Fruit fly (Drosophila melanogaster) whole organism, embryonic: Measurements from ENCODE around the gene Usp1.

Source experiments
- Asciz ChIP-seq: fragments of 200-800 bp; sonication (Bioruptor generic); optimal IDR thresholded peaks from 2 replicates; lab custom pipeline; 2017; ENCODE audit warnings: missing biosample characterization, mild to moderate bottlenecking, missing genetic modification characterization, missing genetic modification reagents
- CG10267 ChIP-seq: fragments of 200-800 bp; sonication (Bioruptor generic); optimal IDR thresholded peaks from 2 replicates; lab custom pipeline; 2018; ENCODE audit warnings: missing biosample characterization, mild to moderate bottlenecking, missing genetic modification characterization, moderate library complexity
- CG10959 ChIP-seq: fragments of 200-800 bp; sonication (Bioruptor generic); IDR thresholded peaks from 2 replicates; pipeline ENCODE4 v1.3.6; 2022; ENCODE audit warnings: missing biosample characterization, missing genetic modification characterization
- CG12104 ChIP-seq: fragments of 200-800 bp; sonication (Bioruptor generic); optimal IDR thresholded peaks from 3 replicates; lab custom pipeline; 2016; ENCODE audit warnings: missing biosample characterization, missing genetic modification characterization
- CG14860 ChIP-seq: fragments of 200-800 bp; sonication (Bioruptor generic); IDR thresholded peaks from 3 replicates; pipeline ENCODE4 v1.3.6; 2022; ENCODE audit warnings: missing biosample characterization, missing genetic modification characterization; ENCODE audit not compliant: partially characterized antibody
- CG1603 ChIP-seq: fragments of 200-800 bp; sonication (Bioruptor generic); optimal IDR thresholded peaks from 2 replicates; lab custom pipeline; 2019; ENCODE audit warnings: missing biosample characterization, mild to moderate bottlenecking, missing genetic modification characterization, moderate library complexity
- CG17385 ChIP-seq: fragments of 200-800 bp; sonication (Bioruptor generic); optimal IDR thresholded peaks from 3 replicates; lab custom pipeline; 2018; ENCODE audit warnings: missing biosample characterization, mild to moderate bottlenecking, missing genetic modification characterization
- CG17568 ChIP-seq: fragments of 200-800 bp; sonication (Bioruptor generic); optimal IDR thresholded peaks from 2 replicates; lab custom pipeline; 2018; ENCODE audit warnings: missing biosample characterization, mild to moderate bottlenecking, missing genetic modification characterization, moderate library complexity
- CG18262 ChIP-seq: fragments of 200-800 bp; optimal IDR thresholded peaks from 3 replicates; lab custom pipeline; 2019; ENCODE audit warnings: missing biosample characterization, mild to moderate bottlenecking, missing genetic modification characterization, moderate library complexity
- CG18476 ChIP-seq: fragments of 200-800 bp; sonication (Bioruptor generic); optimal IDR thresholded peaks from 2 replicates; lab custom pipeline; 2016; ENCODE audit warnings: missing biosample characterization, mild to moderate bottlenecking, missing genetic modification characterization
- CG3065 ChIP-seq: fragments of 200-800 bp; sonication (Bioruptor generic); optimal IDR thresholded peaks from 2 replicates; lab custom pipeline; 2016; ENCODE audit warnings: missing biosample characterization, missing genetic modification characterization
- CG3847 ChIP-seq: fragments of 200-800 bp; sonication (Bioruptor generic); IDR thresholded peaks from 2 replicates; pipeline ENCODE4 v1.3.6; 2022; ENCODE audit warnings: missing biosample characterization, missing genetic modification characterization
- CG4820 ChIP-seq: fragments of 200-800 bp; sonication (Bioruptor generic); optimal IDR thresholded peaks from 3 replicates; lab custom pipeline; 2016; ENCODE audit warnings: missing biosample characterization, missing genetic modification characterization
- CG4854 ChIP-seq: fragments of 200-800 bp; sonication (Bioruptor generic); optimal IDR thresholded peaks from 2 replicates; lab custom pipeline; 2016; ENCODE audit warnings: missing biosample characterization, missing genetic modification characterization, inconsistent platforms
- CG5953 ChIP-seq: fragments of 200-800 bp; sonication (Bioruptor generic); IDR thresholded peaks from 2 replicates; pipeline ENCODE4 v1.3.6; 2022; ENCODE audit warnings: missing biosample characterization, missing genetic modification characterization
- CG6254 ChIP-seq: fragments of 200-800 bp; sonication (Bioruptor generic); optimal IDR thresholded peaks from 3 replicates; lab custom pipeline; 2017; ENCODE audit warnings: mild to moderate bottlenecking, missing biosample characterization, missing genetic modification reagents, missing genetic modification characterization
- CG6854 ChIP-seq: fragments of 200-800 bp; sonication (Bioruptor generic); optimal IDR thresholded peaks from 3 replicates; lab custom pipeline; 2017; ENCODE audit warnings: missing biosample characterization, mild to moderate bottlenecking, missing genetic modification characterization
- CG7786 ChIP-seq: fragments of 200-800 bp; sonication (Bioruptor generic); optimal IDR thresholded peaks from 2 replicates; lab custom pipeline; 2016; ENCODE audit warnings: missing biosample characterization, missing genetic modification characterization
- CG7839 ChIP-seq: fragments of 200-800 bp; sonication (Bioruptor generic); optimal IDR thresholded peaks from 3 replicates; lab custom pipeline; 2018; ENCODE audit warnings: missing biosample characterization, mild to moderate bottlenecking, missing genetic modification characterization, moderate library complexity
- CG8765 ChIP-seq: fragments of 200-800 bp; sonication (Bioruptor generic); IDR thresholded peaks from 2 replicates; pipeline ENCODE4 v1.3.6; 2022; ENCODE audit warnings: missing biosample characterization, missing genetic modification characterization
- CG8924 ChIP-seq: fragments of 200-800 bp; optimal IDR thresholded peaks from 3 replicates; lab custom pipeline; 2019; ENCODE audit warnings: missing biosample characterization, mild to moderate bottlenecking, missing genetic modification characterization, moderate library complexity
- Drgx ChIP-seq: fragments of 200-800 bp; sonication (Bioruptor generic); IDR thresholded peaks from 2 replicates; pipeline ENCODE4 v1.3.6; 2022; ENCODE audit warnings: missing biosample characterization, missing genetic modification characterization
- Fer2 ChIP-seq: fragments of 200-800 bp; sonication (Bioruptor generic); optimal IDR thresholded peaks from 2 replicates; lab custom pipeline; 2018; ENCODE audit warnings: missing biosample characterization, mild to moderate bottlenecking, missing genetic modification characterization, moderate library complexity
- H2.0 ChIP-seq: fragments of 200-800 bp; sonication (Bioruptor generic); IDR thresholded peaks from 2 replicates; pipeline ENCODE4 v1.3.6; 2022; ENCODE audit warnings: missing biosample characterization, missing genetic modification characterization
- HHEX ChIP-seq: fragments of 200-800 bp; sonication (Bioruptor generic); optimal IDR thresholded peaks from 3 replicates; lab custom pipeline; 2017; ENCODE audit warnings: missing biosample characterization, mild to moderate bottlenecking, missing genetic modification characterization, missing genetic modification reagents
- Hmx ChIP-seq: fragments of 200-800 bp; sonication (Bioruptor generic); optimal IDR thresholded peaks from 2 replicates; lab custom pipeline; 2016; ENCODE audit warnings: missing biosample characterization, missing genetic modification characterization
- Med ChIP-seq: fragments of 200-800 bp; sonication (Bioruptor generic); peaks from one replicate; lab custom pipeline; 2016; ENCODE audit warnings: missing biosample characterization, missing genetic modification characterization, mild to moderate bottlenecking, inconsistent platforms, moderate library complexity
- NK7.1 ChIP-seq: fragments of 200-800 bp; sonication (Bioruptor generic); optimal IDR thresholded peaks from 3 replicates; lab custom pipeline; 2016; ENCODE audit warnings: missing biosample characterization, missing genetic modification characterization
- Nf-YC ChIP-seq: fragments of 200-800 bp; optimal IDR thresholded peaks from 3 replicates; lab custom pipeline; 2019; ENCODE audit warnings: missing biosample characterization, mild to moderate bottlenecking, missing genetic modification characterization, moderate library complexity
- Ptx1 ChIP-seq: fragments of 200-800 bp; sonication (Bioruptor generic); IDR thresholded peaks from 2 replicates; pipeline ENCODE4 v1.3.6; 2022; ENCODE audit warnings: missing biosample characterization, missing genetic modification characterization
- Sox100B ChIP-seq: fragments of 200-800 bp; sonication (Bioruptor generic); optimal IDR thresholded peaks from 3 replicates; lab custom pipeline; 2018; ENCODE audit warnings: missing biosample characterization, mild to moderate bottlenecking, missing genetic modification characterization
- abd-A ChIP-seq: fragments of 200-800 bp; sonication (Bioruptor generic); optimal IDR thresholded peaks from 3 replicates; lab custom pipeline; 2019; ENCODE audit warnings: missing biosample characterization, mild to moderate bottlenecking, missing genetic modification characterization, moderate library complexity
- amos ChIP-seq: fragments of 200-800 bp; sonication (Bioruptor generic); IDR thresholded peaks from 2 replicates; pipeline ENCODE4 v1.3.6; 2022; ENCODE audit warnings: missing biosample characterization, missing genetic modification characterization; ENCODE audit not compliant: partially characterized antibody
- cg ChIP-seq: fragments of 200-800 bp; sonication (Bioruptor generic); optimal IDR thresholded peaks from 3 replicates; lab custom pipeline; 2019; ENCODE audit warnings: missing biosample characterization, mild to moderate bottlenecking, missing genetic modification characterization, moderate library complexity
- da ChIP-seq: fragments of 200-800 bp; sonication (Bioruptor generic); optimal IDR thresholded peaks from 2 replicates; lab custom pipeline; 2016; ENCODE audit warnings: missing biosample characterization, missing genetic modification characterization
- dati ChIP-seq: fragments of 200-800 bp; sonication (Bioruptor generic); IDR thresholded peaks from 2 replicates; pipeline ENCODE4 v1.3.6; 2022; ENCODE audit warnings: missing biosample characterization, missing genetic modification characterization
- dmrt99B ChIP-seq: fragments of 200-800 bp; sonication (Bioruptor generic); optimal IDR thresholded peaks from 2 replicates; lab custom pipeline; 2018; ENCODE audit warnings: missing biosample characterization, mild to moderate bottlenecking, missing genetic modification characterization, moderate library complexity
- ewg ChIP-seq: fragments of 200-800 bp; sonication (Bioruptor generic); optimal IDR thresholded peaks from 3 replicates; lab custom pipeline; 2017; ENCODE audit warnings: mild to moderate bottlenecking, missing biosample characterization, missing genetic modification reagents, missing genetic modification characterization
- gem ChIP-seq: fragments of 200-800 bp; sonication (Bioruptor generic); optimal IDR thresholded peaks from 2 replicates; lab custom pipeline; 2019; ENCODE audit warnings: missing biosample characterization, mild to moderate bottlenecking, missing genetic modification characterization, moderate library complexity
- hbn ChIP-seq: fragments of 200-800 bp; sonication (Bioruptor generic); IDR thresholded peaks from 2 replicates; pipeline ENCODE4 v1.3.6; 2022; ENCODE audit warnings: missing biosample characterization, missing genetic modification characterization; ENCODE audit not compliant: partially characterized antibody
- nerfin-2 ChIP-seq: fragments of 200-800 bp; sonication (Bioruptor generic); IDR thresholded peaks from 2 replicates; pipeline ENCODE4 v1.3.6; 2022; ENCODE audit warnings: missing biosample characterization, missing genetic modification characterization; ENCODE audit not compliant: partially characterized antibody
- onecut ChIP-seq: fragments of 200-800 bp; sonication (Bioruptor generic); IDR thresholded peaks from 2 replicates; pipeline ENCODE4 v1.3.6; 2022; ENCODE audit warnings: missing biosample characterization, missing genetic modification characterization
- repo ChIP-seq: fragments of 200-800 bp; sonication (Bioruptor generic); optimal IDR thresholded peaks from 2 replicates; lab custom pipeline; 2016; ENCODE audit warnings: missing biosample characterization, missing genetic modification characterization
- row ChIP-seq: fragments of 200-800 bp; sonication (Bioruptor generic); IDR thresholded peaks from 3 replicates; pipeline ENCODE4 v1.3.6; 2022; ENCODE audit warnings: missing biosample characterization, missing genetic modification characterization
- sens ChIP-seq: fragments of 200-800 bp; sonication (Bioruptor generic); peaks from one replicate; lab custom pipeline; 2016; ENCODE audit warnings: missing biosample characterization, missing genetic modification characterization
- sima ChIP-seq: fragments of 200-800 bp; sonication (Bioruptor generic); optimal IDR thresholded peaks from 2 replicates; lab custom pipeline; 2016; ENCODE audit warnings: missing biosample characterization, missing genetic modification characterization
- slbo ChIP-seq: fragments of 200-800 bp; sonication (Bioruptor generic); IDR thresholded peaks from 2 replicates; pipeline ENCODE4 v1.3.6; 2022; ENCODE audit warnings: missing biosample characterization, missing genetic modification characterization
- sob ChIP-seq: fragments of 200-800 bp; sonication (Bioruptor generic); IDR thresholded peaks from 2 replicates; pipeline ENCODE4 v1.3.6; 2022; ENCODE audit warnings: missing biosample characterization, missing genetic modification characterization
- ttk ChIP-seq: fragments of 200-800 bp; sonication (Bioruptor generic); IDR thresholded peaks from 2 replicates; pipeline ENCODE4 v2.1.2; 2022; ENCODE audit warnings: missing biosample characterization, missing genetic modification characterization

The Usp1 gene

DNA sequence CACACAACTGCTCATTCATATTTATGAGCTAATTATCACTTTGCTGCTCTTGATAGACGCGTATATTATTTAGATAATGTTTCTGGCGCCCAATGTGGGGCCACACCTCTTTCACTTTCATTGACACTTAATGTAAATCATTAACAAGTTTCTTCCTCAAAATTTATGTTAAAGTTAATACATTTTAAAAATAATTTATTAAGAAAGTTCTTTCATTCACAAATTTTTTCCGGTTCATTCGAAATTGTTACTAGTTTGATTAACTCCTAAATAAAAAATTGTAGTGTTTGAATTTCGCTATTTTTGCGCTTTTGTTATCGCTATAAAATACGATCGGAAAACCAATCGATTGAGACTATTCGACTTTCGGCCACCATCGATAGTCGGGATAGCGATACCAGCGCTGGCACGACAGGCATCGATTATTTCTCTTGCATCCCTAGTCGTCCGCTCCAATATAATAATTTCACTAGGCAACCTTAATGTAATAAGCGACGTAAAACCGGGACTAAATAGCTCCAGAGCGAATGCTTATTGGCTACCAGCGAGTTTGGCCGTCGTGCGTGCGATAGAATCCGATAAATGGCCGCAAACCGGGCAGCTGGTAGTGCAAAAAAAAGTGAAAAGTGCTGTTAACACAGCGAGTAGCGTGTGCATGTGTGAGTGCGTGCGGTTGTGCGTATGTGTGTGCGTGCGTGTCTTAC is at the start of gene Usp1 (continued):
- TF ChIP-seq CG17385: no peak
- TF ChIP-seq CG3065 (GFP tag; lab: Kevin White, UChicago): no peak
- TF ChIP-seq nerfin-2 (GFP tag; lab: Robert Waterston, UW): peak; percentile 96
- no peak for TF ChIP-seq CG8765 (GFP tag; lab: Robert Waterston, UW)
- no peak for TF ChIP-seq CG4820 (GFP tag; lab: Kevin White, UChicago)
- TF ChIP-seq Drgx (GFP tag; lab: Robert Waterston, UW): no peak
- no peak for TF ChIP-seq CG18262 (tag; lab: Kevin White, UChicago)
- TF ChIP-seq H2.0 (GFP tag; lab: Robert Waterston, UW): no peak
- no peak for TF ChIP-seq CG7786 (GFP tag; lab: Kevin White, UChicago)
- TF ChIP-seq sob: no peak
- TF ChIP-seq NK7.1 (GFP tag; lab: Kevin White, UChicago): no peak
- TF ChIP-seq HHEX (GFP tag; lab: Kevin White, UChicago): no peak
- TF ChIP-seq Asciz (GFP tag; lab: Kevin White, UChicago): no peak
- no peak for TF ChIP-seq Fer2 (tag; lab: Kevin White, UChicago)
- no peak for TF ChIP-seq CG3847
- peak; percentile 96 for TF ChIP-seq cg (GFP tag; lab: Kevin White, UChicago)
- TF ChIP-seq CG14860 (GFP tag; lab: Robert Waterston, UW): peak; percentile 97
- TF ChIP-seq CG8924 (tag; lab: Kevin White, UChicago): peak; percentile 27
- TF ChIP-seq onecut (GFP tag; lab: Robert Waterston, UW): peak; percentile 61; the same call in 1 of the 2 replicates
- no peak for TF ChIP-seq CG6254
- no peak for TF ChIP-seq CG5953
- no peak for TF ChIP-seq Hmx (GFP tag; lab: Kevin White, UChicago)

DNA sequence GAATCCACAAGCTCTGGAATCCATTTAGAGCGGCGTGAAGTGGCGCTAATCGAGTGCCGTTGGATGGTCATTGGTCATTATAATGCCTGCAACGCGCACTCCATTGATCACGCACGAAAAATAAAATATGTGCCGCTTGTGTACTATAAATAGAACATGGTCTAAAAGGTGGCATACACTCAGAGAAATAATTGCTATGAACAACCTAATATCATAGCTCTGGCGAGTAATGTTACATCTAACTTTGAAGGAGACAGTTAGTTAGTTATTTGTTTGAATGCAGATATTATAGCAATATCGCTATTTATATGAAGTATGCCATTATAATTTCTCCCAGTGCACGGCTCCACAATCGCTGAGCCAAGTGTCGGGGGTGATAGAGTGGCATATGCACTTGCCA is 38.0 kb upstream of the Usp1 start:
- TF ChIP-seq slbo (0 out of 2 replicates have a peak, but pooled peaks have one; percentile 31), ttk (GFP tag; lab: Robert Waterston, UW) (0 out of 2 replicates have a peak, but pooled peaks have one; percentile 7), Sox100B (GFP tag; lab: Kevin White, UChicago) (no peak), Med (GFP tag; lab: Kevin White, UChicago) (peak; percentile 68), hbn (GFP tag; lab: Robert Waterston, UW) (no peak), CG1603 (tag; lab: Kevin White, UChicago) (peak; percentile 6), CG17568 (GFP tag; lab: Kevin White, UChicago) (no peak), dmrt99B (peak; percentile 6), amos (GFP tag; lab: Robert Waterston, UW) (no peak), CG10959 (no peak), sens (GFP tag; lab: Kevin White, UChicago) (peak; percentile 68), Nf-YC (tag; lab: Kevin White, UChicago) (no peak)

DNA sequence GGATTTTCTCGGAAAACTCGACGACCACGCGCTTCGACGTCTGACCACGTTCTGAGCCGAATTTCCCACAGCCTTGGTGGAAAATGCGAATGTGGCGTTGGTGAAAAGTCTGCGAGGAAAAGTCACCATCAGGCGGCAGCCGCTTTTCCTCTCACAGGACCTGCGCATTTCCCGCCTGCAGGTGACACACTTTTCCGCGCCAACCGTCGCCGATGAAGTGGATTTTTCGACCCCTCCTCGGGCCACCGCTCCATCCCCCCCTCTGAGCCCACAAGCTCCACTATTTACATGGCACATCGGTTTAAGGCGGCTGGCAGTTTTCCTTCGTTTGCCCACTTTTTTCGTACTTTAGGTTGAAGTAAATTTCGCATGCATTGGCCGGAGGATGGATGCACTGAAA is 34.0 kb upstream of the Usp1 start, which contains the start of gene jus:
TSS of gene jus (minus strand) at position 38 of the 400 bp plus-strand sequence.
- no peak for TF ChIP-seq sima (GFP tag; lab: Kevin White, UChicago)
- no peak for TF ChIP-seq CG4854 (GFP tag; lab: Kevin White, UChicago)
- no peak for TF ChIP-seq dati (GFP tag; lab: Robert Waterston, UW)
- TF ChIP-seq abd-A: peak; percentile 14
- TF ChIP-seq CG7839 (tag; lab: Kevin White, UChicago): no peak
- peak; percentile 76 for TF ChIP-seq ewg (GFP tag; lab: Kevin White, UChicago)
- TF ChIP-seq da (GFP tag; lab: Kevin White, UChicago): no peak
- no peak for TF ChIP-seq CG18476 (GFP tag; lab: Kevin White, UChicago)
- TF ChIP-seq gem (tag; lab: Kevin White, UChicago): no peak
- no peak for TF ChIP-seq CG12104 (GFP tag; lab: Kevin White, UChicago)
- no peak for TF ChIP-seq CG6854 (GFP tag; lab: Kevin White, UChicago)
- TF ChIP-seq row (GFP tag; lab: Robert Waterston, UW): 0 out of 3 replicates have a peak, but pooled peaks have one; percentile 17
- peak; percentile 55 for TF ChIP-seq Med (GFP tag; lab: Kevin White, UChicago)
- no peak for TF ChIP-seq repo
- TF ChIP-seq CG10267: no peak
- no peak for TF ChIP-seq Ptx1 (GFP tag; lab: Robert Waterston, UW)
